Worm (Caenorhabditis elegans) whole organism, young adult: ENCODE data around the gene T23B5.3.
"Not testable (repeated sequence)": the region's sequence is repeated elsewhere in the genome, so short reads cannot be mapped to it uniquely, and the experiment has no call there.

Source experiments
- B0019.2 ChIP-seq: fragments of 200-800 bp; sonication (Bioruptor generic); conservative IDR thresholded peaks from 2 replicates; pipeline ENCODE4 v1.3.6; 2022; ENCODE audit warnings: missing genetic modification reagents, missing genetic modification characterization, missing compliant biosample characterization
- F49E8.2 ChIP-seq: sonication (generic microtip); optimal IDR thresholded peaks from 3 replicates; lab custom pipeline; 2017; ENCODE audit warnings: missing genetic modification characterization, mild to moderate bottlenecking, missing compliant biosample characterization, antibody characterized with exemption, moderate library complexity; ENCODE audit not compliant: insufficient read depth
- K12H6.12 ChIP-seq: fragments of 200-800 bp; sonication (Bioruptor generic); optimal IDR thresholded peaks from 2 replicates; lab custom pipeline; 2018; ENCODE audit warnings: mild to moderate bottlenecking, missing genetic modification characterization, missing compliant biosample characterization
- Y67H2A.10 ChIP-seq: fragments of 200-800 bp; sonication (Bioruptor generic); conservative IDR thresholded peaks from 2 replicates; pipeline ENCODE4 v1.3.6; 2022; ENCODE audit warnings: missing genetic modification reagents, missing genetic modification characterization, missing compliant biosample characterization
- atf-7 ChIP-seq: sonication (generic microtip); optimal IDR thresholded peaks from 2 replicates; lab custom pipeline; 2017; ENCODE audit warnings: mild to moderate bottlenecking, missing genetic modification characterization, missing compliant biosample characterization
- attf-6 ChIP-seq: fragments of 200-800 bp; sonication (Bioruptor generic); IDR thresholded peaks from 2 replicates; pipeline ENCODE4 v1.3.6; 2022; ENCODE audit warnings: missing genetic modification reagents, missing genetic modification characterization, missing compliant biosample characterization
- bed-1 ChIP-seq: fragments of 200-800 bp; sonication (Bioruptor generic); IDR thresholded peaks from 2 replicates; pipeline ENCODE4 v1.3.6; 2022; ENCODE audit warnings: missing genetic modification reagents, missing genetic modification characterization, missing compliant biosample characterization
- bed-2 ChIP-seq: fragments of 200-800 bp; sonication (Bioruptor generic); IDR thresholded peaks from 2 replicates; pipeline ENCODE4 v1.3.6; 2022; ENCODE audit warnings: missing genetic modification reagents, missing genetic modification characterization, missing compliant biosample characterization
- ccch-3 ChIP-seq: fragments of 200-800 bp; sonication (Bioruptor generic); optimal IDR thresholded peaks from 2 replicates; lab custom pipeline; 2018; ENCODE audit warnings: mild to moderate bottlenecking, missing genetic modification characterization, missing compliant biosample characterization
- ceh-40 ChIP-seq: fragments of 200-800 bp; sonication (Bioruptor generic); IDR thresholded peaks from 2 replicates; pipeline ENCODE4 v1.3.6; 2022; ENCODE audit warnings: missing genetic modification characterization, missing compliant biosample characterization
- dox-1 ChIP-seq: fragments of 200-800 bp; sonication (Bioruptor generic); IDR thresholded peaks from 2 replicates; pipeline ENCODE4 v1.3.6; 2022; ENCODE audit warnings: missing genetic modification reagents, missing genetic modification characterization, missing compliant biosample characterization
- dpl-1 ChIP-seq: fragments of 150-350 bp; optimal IDR thresholded peaks from 2 replicates; lab custom pipeline; 2014; ENCODE audit warnings: missing biosample characterization, missing genetic modification reagents, missing genetic modification characterization
- efl-1 ChIP-seq: fragments of 150-350 bp; optimal IDR thresholded peaks from 2 replicates; lab custom pipeline; 2014; ENCODE audit warnings: missing biosample characterization, missing genetic modification reagents, missing genetic modification characterization
- egrh-3 ChIP-seq: fragments of 200-800 bp; sonication (Bioruptor generic); IDR thresholded peaks from 2 replicates; pipeline ENCODE4 v1.3.6; 2022; ENCODE audit warnings: missing genetic modification reagents, missing genetic modification characterization, missing compliant biosample characterization
- ets-4 ChIP-seq: fragments of 200-800 bp; sonication (Bioruptor generic); optimal IDR thresholded peaks from 2 replicates; lab custom pipeline; 2018; ENCODE audit warnings: mild to moderate bottlenecking, missing genetic modification characterization, missing compliant biosample characterization
- gei-17 ChIP-seq: fragments of 200-800 bp; sonication (Bioruptor generic); optimal IDR thresholded peaks from 2 replicates; lab custom pipeline; 2018; ENCODE audit warnings: mild to moderate bottlenecking, missing genetic modification characterization, missing compliant biosample characterization
- him-1 ChIP-seq: sonication (generic microtip); optimal IDR thresholded peaks from 2 replicates; lab custom pipeline; 2016; ENCODE audit warnings: missing genotype, missing genetic modification reagents, missing genetic modification characterization, missing compliant biosample characterization
- hmg-1.2 ChIP-seq: fragments of 200-800 bp; sonication (Bioruptor generic); IDR thresholded peaks from 2 replicates; pipeline ENCODE4 v1.3.6; 2022; ENCODE audit warnings: missing genetic modification reagents, missing genetic modification characterization, missing compliant biosample characterization
- hsf-1 ChIP-seq: fragments of 200-800 bp; sonication (Bioruptor generic); IDR thresholded peaks from 2 replicates; pipeline ENCODE4 v1.3.6; 2022; ENCODE audit warnings: missing genetic modification reagents, missing genetic modification characterization, missing compliant biosample characterization
- lsl-1 ChIP-seq: fragments of 200-800 bp; sonication (Bioruptor generic); optimal IDR thresholded peaks from 2 replicates; lab custom pipeline; 2018; ENCODE audit warnings: mild to moderate bottlenecking, missing genetic modification characterization, moderate library complexity, missing compliant biosample characterization
- madf-10 ChIP-seq: sonication (generic microtip); optimal IDR thresholded peaks from 2 replicates; lab custom pipeline; 2016; ENCODE audit warnings: mild to moderate bottlenecking, missing genetic modification characterization, missing compliant biosample characterization
- madf-6 ChIP-seq: fragments of 200-800 bp; sonication (Bioruptor generic); IDR thresholded peaks from 2 replicates; pipeline ENCODE4 v1.3.6; 2022; ENCODE audit warnings: missing genetic modification reagents, missing genetic modification characterization, missing compliant biosample characterization
- madf-8 ChIP-seq: fragments of 200-800 bp; sonication (Bioruptor generic); conservative IDR thresholded peaks from 2 replicates; pipeline ENCODE4 v1.3.6; 2022; ENCODE audit warnings: missing genetic modification reagents, missing genetic modification characterization, missing compliant biosample characterization
- mel-28 ChIP-seq: sonication (generic microtip); optimal IDR thresholded peaks from 2 replicates; lab custom pipeline; 2016; ENCODE audit warnings: borderline replicate concordance, mild to moderate bottlenecking, missing genetic modification characterization, missing compliant biosample characterization
- nfya-1 ChIP-seq: sonication (generic microtip); optimal IDR thresholded peaks from 2 replicates; lab custom pipeline; 2017; ENCODE audit warnings: antibody characterized with exemption, missing compliant biosample characterization, missing genetic modification characterization, borderline replicate concordance; ENCODE audit not compliant: insufficient read depth
- nfya-2 ChIP-seq: fragments of 200-800 bp; sonication (Bioruptor generic); IDR thresholded peaks from 2 replicates; pipeline ENCODE4 v1.3.6; 2022; ENCODE audit warnings: missing genetic modification reagents, missing genetic modification characterization, missing compliant biosample characterization
- nhr-120 ChIP-seq: fragments of 200-800 bp; sonication (Bioruptor generic); IDR thresholded peaks from 2 replicates; pipeline ENCODE4 v1.3.6; 2022; ENCODE audit warnings: missing genetic modification characterization, missing compliant biosample characterization
- pbrm-1 ChIP-seq: fragments of 200-800 bp; sonication (Bioruptor generic); IDR thresholded peaks from 2 replicates; pipeline ENCODE4 v1.3.6; 2022; ENCODE audit warnings: missing genetic modification reagents, missing genetic modification characterization, missing compliant biosample characterization
- sea-2 ChIP-seq: fragments of 200-800 bp; sonication (Bioruptor generic); IDR thresholded peaks from 2 replicates; pipeline ENCODE4 v1.3.6; 2022; ENCODE audit warnings: missing genetic modification characterization, missing compliant biosample characterization
- snpc-3.4 ChIP-seq: sonication (generic microtip); optimal IDR thresholded peaks from 2 replicates; lab custom pipeline; 2017; ENCODE audit warnings: missing genetic modification characterization, mild to moderate bottlenecking, missing compliant biosample characterization, antibody characterized with exemption, moderate library complexity, missing genotype, missing genetic modification reagents
- sptf-2 ChIP-seq: fragments of 200-800 bp; sonication (Bioruptor generic); optimal IDR thresholded peaks from 2 replicates; lab custom pipeline; 2018; ENCODE audit warnings: mild to moderate bottlenecking, missing genetic modification characterization, missing compliant biosample characterization
- tbx-9 ChIP-seq: sonication (generic microtip); optimal IDR thresholded peaks from 2 replicates; lab custom pipeline; 2016; ENCODE audit warnings: borderline replicate concordance, missing genetic modification characterization, inconsistent platforms, missing compliant biosample characterization
- ztf-28 ChIP-seq: fragments of 200-800 bp; sonication (Bioruptor generic); IDR thresholded peaks from 2 replicates; pipeline ENCODE4 v1.3.6; 2022; ENCODE audit warnings: missing genetic modification reagents, missing genetic modification characterization, missing compliant biosample characterization
- ztf-3 ChIP-seq: fragments of 200-800 bp; sonication (Bioruptor generic); optimal IDR thresholded peaks from 2 replicates; lab custom pipeline; 2018; ENCODE audit warnings: mild to moderate bottlenecking, missing genetic modification characterization, missing compliant biosample characterization

T23B5.3 gene

DNA sequence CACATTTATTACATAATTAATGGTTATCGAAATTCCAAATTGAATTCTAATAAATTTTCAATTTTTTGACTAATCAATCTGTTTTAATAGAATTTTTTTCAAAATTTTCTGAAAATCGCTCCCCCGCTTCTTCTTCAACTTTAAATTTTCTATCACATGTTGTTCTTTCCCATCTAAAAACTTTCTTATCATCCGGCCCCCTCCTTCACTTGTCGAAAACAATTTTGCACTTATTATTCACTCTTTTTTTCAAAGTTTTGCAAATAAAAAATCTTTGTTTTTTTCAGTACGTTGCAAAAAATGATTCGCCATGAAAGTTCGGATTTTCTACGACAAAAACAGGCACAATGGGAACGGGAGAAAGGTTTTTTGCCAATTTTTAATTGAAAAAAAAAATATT is at the start of gene T23B5.3:
TSS of gene T23B5.3 (plus strand) at position 301 of the 400 bp plus-strand sequence.
- TF ChIP-seq mel-28 (tag; lab: Kevin White, UChicago) (no peak), atf-7 (tag; lab: Kevin White, UChicago) (no peak), madf-8 (GFP tag; lab: Robert Waterston, UW) (no peak)

- TF ChIP-seq attf-6 (GFP tag; lab: Robert Waterston, UW); bed-1; ceh-40 (GFP tag; lab: Robert Waterston, UW): not testable (repeated sequence)
Observed at ce11 chrIV:12639311-12639710, 49.2 kb upstream of the T23B5.3 start, which contains the start of gene C26H9A.3. TSS of gene C26H9A.3 (minus strand) at chrIV:12639411.

ce11 chrIV:12640137-12640536 is 48.3 kb upstream of the T23B5.3 start, which contains the start of gene vha-7:
TSS of gene vha-7 (plus strand) at chrIV:12640462.
- TF ChIP-seq sptf-2 (GFP tag; lab: Kevin White, UChicago) (no peak), gei-17 (GFP tag; lab: Kevin White, UChicago) (no peak), dpl-1 (no peak), madf-6 (peak; percentile 36), snpc-3.4 (peak; percentile 8), madf-8 (GFP tag; lab: Robert Waterston, UW) (peak; percentile 71), dox-1 (GFP tag; lab: Robert Waterston, UW) (no peak), lsl-1 (peak; percentile 69)
- TF ChIP-seq, all 124 proteins: peak for 4

DNA sequence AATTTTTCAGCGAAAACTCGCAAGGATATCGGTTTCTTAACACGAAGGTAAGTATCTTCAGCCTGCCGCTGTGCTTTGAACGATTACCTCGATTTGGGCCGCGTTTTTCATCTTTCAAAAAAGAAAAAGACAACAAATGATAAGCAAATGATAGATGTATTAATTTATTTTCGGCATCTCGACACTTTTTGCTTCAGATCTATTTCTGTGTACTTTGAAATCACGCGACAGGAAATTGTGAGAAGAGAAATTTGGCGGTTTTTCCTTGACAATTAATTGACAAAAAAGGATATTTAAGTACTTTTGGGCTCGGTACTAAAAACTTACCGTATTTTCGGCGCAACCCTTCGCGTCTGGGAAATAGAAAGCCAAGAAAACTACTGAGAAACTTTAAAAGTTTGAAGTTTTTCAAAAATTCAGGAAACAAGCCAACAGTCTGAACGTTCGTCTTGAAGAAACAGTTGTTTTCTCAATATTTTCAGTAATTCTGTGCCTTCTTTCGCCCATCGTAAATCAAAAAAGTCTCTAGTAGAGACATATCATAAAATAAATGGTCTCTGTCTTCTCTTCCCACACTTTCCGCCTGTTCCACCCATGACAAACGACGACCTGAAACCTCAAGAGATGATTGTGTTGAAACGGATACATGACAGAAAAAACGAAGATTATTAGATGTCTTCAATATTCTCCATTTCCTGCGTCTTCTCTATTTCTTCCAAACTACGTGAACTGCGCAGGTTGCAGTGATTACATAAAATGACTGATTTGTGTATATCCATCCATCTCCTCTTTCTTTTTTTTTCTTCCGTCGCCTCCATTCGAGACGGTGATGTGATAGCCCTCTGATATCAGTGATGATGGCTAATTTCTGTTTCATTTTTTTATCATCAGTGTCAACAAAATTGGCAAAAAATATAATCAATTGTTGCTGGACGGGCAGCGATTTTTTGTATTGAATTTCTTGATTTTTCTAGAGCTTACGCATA is 47.3 kb upstream of the T23B5.3 start:
- TF ChIP-seq ccch-3 (GFP tag; lab: Kevin White, UChicago): no peak
- TF ChIP-seq sea-2 (GFP tag; lab: Robert Waterston, UW): no peak
- TF ChIP-seq F49E8.2 (tag; lab: Kevin White, UChicago): no peak
- TF ChIP-seq nhr-120: no peak
- no peak for TF ChIP-seq madf-10 (tag; lab: Kevin White, UChicago)
- no peak for TF ChIP-seq nfya-2 (GFP tag; lab: Robert Waterston, UW)
- no peak for TF ChIP-seq ztf-3 (GFP tag; lab: Kevin White, UChicago)
- TF ChIP-seq egrh-3: no peak
- no peak for TF ChIP-seq ztf-28 (GFP tag; lab: Robert Waterston, UW)
- TF ChIP-seq bed-2 (GFP tag; lab: Robert Waterston, UW): no peak
- no peak for TF ChIP-seq B0019.2 (GFP tag; lab: Robert Waterston, UW)
- no peak for TF ChIP-seq Y67H2A.10
- TF ChIP-seq nfya-1: no peak
- TF ChIP-seq attf-6 (GFP tag; lab: Robert Waterston, UW): no peak
- TF ChIP-seq bed-1: no peak

DNA sequence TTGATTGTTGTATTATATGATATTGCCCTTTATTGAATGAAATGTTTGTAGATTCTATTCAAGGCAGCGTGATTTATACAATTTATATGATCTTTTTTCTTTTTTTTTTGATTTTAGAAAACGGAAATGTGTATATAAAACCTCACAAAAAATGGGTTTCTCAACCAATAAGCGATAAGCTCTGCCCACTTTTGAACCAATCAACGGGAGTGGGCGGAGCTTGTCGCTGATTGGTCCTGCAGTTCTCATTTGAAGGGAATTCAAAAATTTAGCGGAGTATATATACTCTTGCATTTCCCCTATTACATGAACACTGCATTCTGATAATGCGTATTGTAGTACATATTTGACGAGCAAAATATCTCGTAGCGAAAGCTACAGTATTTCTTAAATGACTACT is 37.9 kb upstream of the T23B5.3 start:
- TF ChIP-seq him-1: peak; percentile 4
- no peak for TF ChIP-seq pbrm-1 (GFP tag; lab: Robert Waterston, UW)

DNA sequence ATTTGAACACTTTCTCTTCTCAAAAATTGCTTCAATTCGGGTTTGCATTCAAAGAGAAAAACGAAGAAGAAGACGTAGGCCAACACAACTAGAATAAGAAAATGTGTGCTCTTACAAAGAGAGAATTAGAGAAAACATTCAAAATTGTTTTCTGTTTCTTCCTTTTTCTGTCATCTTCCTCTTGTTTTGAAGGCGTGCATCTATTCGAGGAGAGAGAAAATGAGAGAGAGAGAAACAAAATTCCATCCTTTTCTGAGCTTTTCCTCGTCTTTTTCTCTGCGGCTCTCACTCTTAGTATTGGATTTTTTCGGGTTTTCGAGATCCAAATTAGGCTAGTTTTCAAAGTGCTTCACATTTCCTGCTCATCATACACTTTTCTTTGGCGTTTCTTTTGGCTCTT is 36.9 kb upstream of the T23B5.3 start:
- TF ChIP-seq K12H6.12 (tag; lab: Kevin White, UChicago) (peak; percentile 37), hmg-1.2 (GFP tag; lab: Robert Waterston, UW) (peak; percentile 7; the same call in 1 of the 2 replicates), efl-1 (no peak), ets-4 (GFP tag; lab: Kevin White, UChicago) (no peak), hsf-1 (GFP tag; lab: Robert Waterston, UW) (no peak), tbx-9 (tag; lab: Kevin White, UChicago) (no peak)
